Worm (Caenorhabditis elegans): ENCODE data around the gene sulp-4.

The sulp-4 gene

ce11 chrV:11875060-11875459, at the start of gene sulp-4:
TSS of gene sulp-4 (plus strand) at chrV:11875360.
- TF ChIP-seq C16A3.4 (tag; optimal IDR thresholded peaks at IDR 0.05) (no peak), dsc-1 (tag; optimal IDR thresholded peaks at IDR 0.05) (no peak), efl-1 (optimal IDR thresholded peaks at IDR 0.05) (no peak), efl-1 (GFP tag; optimal IDR thresholded peaks at IDR 0.05 in 1 of 2) (peak in 1 of 2 experiments; percentile 58)

DNA sequence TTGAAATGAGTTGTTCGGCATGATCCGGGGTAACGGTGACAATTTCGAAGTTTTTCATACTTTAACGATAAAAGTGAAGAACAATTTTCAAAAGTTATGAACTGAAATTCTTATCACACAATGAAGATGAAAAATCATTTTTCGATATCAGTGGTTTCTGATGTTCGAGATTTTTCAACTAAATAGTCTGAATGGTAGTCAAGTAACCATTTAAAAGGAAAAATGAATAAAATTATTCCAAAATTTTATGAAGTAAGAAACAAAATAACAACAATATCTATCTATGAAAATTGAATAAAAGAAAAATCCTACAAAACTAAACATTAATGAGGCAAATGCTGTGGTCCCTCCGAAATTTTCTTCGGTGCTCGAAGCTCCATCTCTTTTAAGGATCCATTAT, 49.5 kb upstream of the sulp-4 start, which contains the start of gene D2023.4:
Gene D2023.4 (minus strand): TSS at position 101 of the 400 bp plus-strand sequence.
- TF ChIP-seq snpc-4 (tag; optimal IDR thresholded peaks at IDR 0.05) (no peak), skn-1 (tag; optimal IDR thresholded peaks at IDR 0.05) (no peak), mdl-1 (tag; optimal IDR thresholded peaks at IDR 0.05) (no peak), hpl-2 (GFP tag; optimal IDR thresholded peaks at IDR 0.05) (no peak), nhr-76 (tag; optimal IDR thresholded peaks at IDR 0.05) (no peak), lsy-2 (tag; optimal IDR thresholded peaks at IDR 0.05) (no peak), grh-1 (GFP tag; IDR thresholded peaks at IDR 0.05) (no peak), pqm-1 (tag; optimal IDR thresholded peaks at IDR 0.05) (no peak), unc-30 (tag; optimal IDR thresholded peaks at IDR 0.05) (no peak), zag-1 (tag; optimal IDR thresholded peaks at IDR 0.05) (no peak), tbx-2 (tag; optimal IDR thresholded peaks at IDR 0.05) (no peak), dsc-1 (tag; optimal IDR thresholded peaks at IDR 0.05) (no peak), nhr-28 (tag; optimal IDR thresholded peaks at IDR 0.05) (no peak), hlh-4 (tag; optimal IDR thresholded peaks at IDR 0.05) (no peak)

ce11 chrV:11826967-11827366, 48.2 kb upstream of the sulp-4 start, which contains the start of the genes mpst-1 and D2023.6:
TSS of gene mpst-1 (minus strand) at chrV:11827067.
TSS of gene D2023.6 (plus strand) at chrV:11827354.
- TF ChIP-seq lsy-2 (tag; optimal IDR thresholded peaks at IDR 0.05) (peak in 1 of 2 experiments; percentile 40), efl-1 (optimal IDR thresholded peaks at IDR 0.05) (peak; percentile 18 to 27), efl-1 (GFP tag; optimal IDR thresholded peaks at IDR 0.05 in 1 of 2) (peak in 1 of 2 experiments; percentile 3), nhr-77 (tag; optimal IDR thresholded peaks at IDR 0.05) (no peak), mep-1 (tag; optimal IDR thresholded peaks at IDR 0.05) (peak; percentile 42), nhr-84 (tag; optimal IDR thresholded peaks at IDR 0.05) (no peak), blmp-1 (tag; optimal IDR thresholded peaks at IDR 0.05) (peak; percentile 26), nhr-71 (tag; optimal IDR thresholded peaks at IDR 0.05) (peak; percentile 5), snu-23 (GFP tag; optimal IDR thresholded peaks at IDR 0.05) (peak; percentile 6), lin-35 (GFP tag; optimal IDR thresholded peaks at IDR 0.05) (peak in 1 of 2 experiments; percentile 35)

- TF ChIP-seq grh-1 (GFP tag; IDR thresholded peaks at IDR 0.05) (0 out of 2 replicates have a peak, but pooled peaks have one; percentile 16), blmp-1 (tag; optimal IDR thresholded peaks at IDR 0.05) (peak; percentile 14), unc-130 (tag; optimal IDR thresholded peaks at IDR 0.05) (no peak), lin-15B (tag; optimal IDR thresholded peaks at IDR 0.05) (no peak), elt-3 (tag; optimal IDR thresholded peaks at IDR 0.05) (peak in 1 of 6 experiments; percentile 5)
Measured at ce11 chrV:11829282-11829681, 45.9 kb upstream of the sulp-4 start, which contains the start of gene col-158. TSS of gene col-158 (plus strand) at chrV:11829582.

- TF ChIP-seq mef-2 (tag; optimal IDR thresholded peaks at IDR 0.05) = no peak
- TF ChIP-seq ceh-82 (tag; optimal IDR thresholded peaks at IDR 0.05) = no peak
Measured at ce11 chrV:11833319-11833718, 41.8 kb upstream of the sulp-4 start, which contains the start of gene pho-8. TSS of gene pho-8 (plus strand) at chrV:11833619.

ce11 chrV:11836073-11836472, 39.1 kb upstream of the sulp-4 start, which contains the start of gene R13H4.2:
TSS of gene R13H4.2 (plus strand) at chrV:11836391.
- TF ChIP-seq ceh-90 (tag; optimal IDR thresholded peaks at IDR 0.05) (no peak), nhr-28 (tag; optimal IDR thresholded peaks at IDR 0.05) (no peak), elt-3 (tag; optimal IDR thresholded peaks at IDR 0.05) (no peak), lsy-2 (tag; optimal IDR thresholded peaks at IDR 0.05) (peak in 1 of 2 experiments; percentile 15), lir-3 (tag; optimal IDR thresholded peaks at IDR 0.05; ENCODE audit: poor library complexity) (no peak), grh-1 (GFP tag; IDR thresholded peaks at IDR 0.05) (no peak), unc-86 (tag; optimal IDR thresholded peaks at IDR 0.05) (no peak), zag-1 (tag; optimal IDR thresholded peaks at IDR 0.05) (no peak), irx-1 (tag; optimal IDR thresholded peaks at IDR 0.05) (no peak), nhr-19 (GFP tag; conservative IDR thresholded peaks at IDR 0.05) (peak; percentile 37), sup-37 (GFP tag; optimal IDR thresholded peaks at IDR 0.05) (no peak), pag-3 (tag; optimal IDR thresholded peaks at IDR 0.05; ENCODE audit: borderline replicate concordance, insufficient read depth) (peak; percentile 97), skn-1 (tag; optimal IDR thresholded peaks at IDR 0.05) (no peak), ceh-8 (GFP tag; optimal IDR thresholded peaks at IDR 0.05) (no peak), nhr-11 (tag; optimal IDR thresholded peaks at IDR 0.05) (no peak), snu-23 (GFP tag; optimal IDR thresholded peaks at IDR 0.05) (peak; percentile 19), nhr-85 (tag) (no peak), mep-1 (tag; optimal IDR thresholded peaks at IDR 0.05) (no peak), fkh-4 (tag; optimal IDR thresholded peaks at IDR 0.05; ENCODE audit: borderline replicate concordance) (no peak), snpc-4 (tag; optimal IDR thresholded peaks at IDR 0.05) (no peak), pax-3 (tag; optimal IDR thresholded peaks at IDR 0.05) (no peak), rnt-1 (tag; optimal IDR thresholded peaks at IDR 0.05) (peak; percentile 73), nhr-76 (tag; optimal IDR thresholded peaks at IDR 0.05) (no peak)

Measured in whole organism, L1 larva.